Worm (Caenorhabditis elegans): ENCODE data around the gene mrpl-2.
A peak's percentile ranks its signal among the peaks of the same experiment; 100 is the strongest.

Gene mrpl-2

ce11 chrIV:772931-773330 is at the start of gene mrpl-2:
TSS of gene mrpl-2 (plus strand) at chrIV:773237.
- TF ChIP-seq nhr-12 (tag; optimal IDR thresholded peaks at IDR 0.05) (no peak), sptf-1 (tag; optimal IDR thresholded peaks at IDR 0.05) (peak; percentile 3)

DNA sequence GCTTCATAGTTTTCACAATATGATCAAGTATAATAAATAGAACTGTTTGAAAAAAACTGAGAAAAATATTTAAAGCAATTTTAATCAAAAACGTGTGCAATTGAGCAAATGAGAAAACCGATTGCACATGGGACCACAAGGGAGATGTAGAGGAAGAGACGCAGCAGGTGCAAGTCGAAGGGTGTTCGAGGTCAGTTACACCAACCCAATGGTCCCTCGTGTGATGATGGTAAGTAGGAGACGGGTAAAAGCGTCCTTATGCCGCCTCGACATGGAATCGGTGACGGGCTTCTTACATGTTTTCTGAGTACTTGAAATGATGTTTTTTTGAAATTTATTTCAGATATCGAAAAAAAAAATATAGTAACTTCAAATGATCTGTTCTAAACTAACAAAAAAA is 44.9 kb upstream of the mrpl-2 start, which contains the start of gene Y55F3C.9:
TSS of gene Y55F3C.9 (minus strand) at position 101 of the 400 bp plus-strand sequence.
- no peak for TF ChIP-seq nhr-12 (tag; optimal IDR thresholded peaks at IDR 0.05)
- no peak for TF ChIP-seq mls-2 (tag; optimal IDR thresholded peaks at IDR 0.05)
- no peak for TF ChIP-seq bed-3 (GFP tag; optimal IDR thresholded peaks at IDR 0.05)
- TF ChIP-seq elt-1 (tag; optimal IDR thresholded peaks at IDR 0.05; ENCODE audit: borderline replicate concordance, insufficient read depth), result no peak
- TF ChIP-seq elt-3 (tag; optimal IDR thresholded peaks at IDR 0.05), result no peak
- no peak for TF ChIP-seq pha-4 (tag; optimal IDR thresholded peaks at IDR 0.05)
- TF ChIP-seq tbx-8 (GFP tag; optimal IDR thresholded peaks at IDR 0.05), result no peak
- no peak for TF ChIP-seq ceh-83 (GFP tag; optimal IDR thresholded peaks at IDR 0.05)

ce11 chrIV:730937-731336 is 42.1 kb upstream of the mrpl-2 start, which contains the start of gene srt-24:
TSS of gene srt-24 (minus strand) at chrIV:731037.
- no peak for TF ChIP-seq tbx-8 (GFP tag; optimal IDR thresholded peaks at IDR 0.05)
- TF ChIP-seq elt-1 (tag; optimal IDR thresholded peaks at IDR 0.05; ENCODE audit: borderline replicate concordance, insufficient read depth), result no peak
- no peak for TF ChIP-seq ceh-83 (GFP tag; optimal IDR thresholded peaks at IDR 0.05)
- TF ChIP-seq bed-3 (GFP tag; optimal IDR thresholded peaks at IDR 0.05), result no peak
- TF ChIP-seq cnd-1 (tag; optimal IDR thresholded peaks at IDR 0.05), result no peak
- no peak for TF ChIP-seq ceh-39 (tag; optimal IDR thresholded peaks at IDR 0.05)
- no peak for TF ChIP-seq sptf-1 (tag; optimal IDR thresholded peaks at IDR 0.05)
- TF ChIP-seq M03D4.4 (tag; optimal IDR thresholded peaks at IDR 0.05), result no peak
- TF ChIP-seq ces-1 (GFP tag; optimal IDR thresholded peaks at IDR 0.05), result no peak
- TF ChIP-seq ztf-11 (tag; optimal IDR thresholded peaks at IDR 0.05), result no peak
- TF ChIP-seq mep-1 (tag; optimal IDR thresholded peaks at IDR 0.05), result no peak
- no peak for TF ChIP-seq nhr-28 (tag; optimal IDR thresholded peaks at IDR 0.05)
- no peak for TF ChIP-seq sem-2 (GFP tag; optimal IDR thresholded peaks at IDR 0.05)
- TF ChIP-seq pha-4 (tag; optimal IDR thresholded peaks at IDR 0.05), result no peak

DNA sequence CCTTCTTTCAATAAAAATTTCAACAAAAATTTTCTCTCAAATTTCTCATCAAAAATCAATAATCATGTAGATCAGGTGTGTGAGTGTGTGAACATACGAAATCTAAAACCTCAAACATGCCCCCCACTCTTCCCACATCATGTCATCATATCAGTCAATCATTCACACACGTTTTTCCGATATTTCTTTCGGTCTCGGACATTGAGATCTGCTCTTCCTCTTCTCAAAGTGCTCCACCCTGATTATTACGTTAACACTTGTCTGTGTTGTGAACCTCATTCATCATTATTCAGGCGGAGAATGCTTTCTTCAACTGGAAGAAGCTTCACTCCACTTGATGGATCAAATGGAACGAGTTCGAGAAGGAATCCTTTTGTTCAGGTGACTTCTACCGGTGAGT is 36.6 kb upstream of the mrpl-2 start, which contains the start of gene kvs-5:
TSS of gene kvs-5 (plus strand) at position 301 of the 400 bp plus-strand sequence.
- TF ChIP-seq unc-62 (GFP tag; optimal IDR thresholded peaks at IDR 0.05) (peak; percentile 79), elt-1 (tag; optimal IDR thresholded peaks at IDR 0.05; ENCODE audit: borderline replicate concordance, insufficient read depth) (no peak), lsy-2 (tag; optimal IDR thresholded peaks at IDR 0.05) (no peak), ceh-43 (GFP tag; optimal IDR thresholded peaks at IDR 0.05) (no peak)

ce11 chrIV:740674-741073 is 32.4 kb upstream of the mrpl-2 start:
- TF ChIP-seq ceh-43 (GFP tag; optimal IDR thresholded peaks at IDR 0.05), result no peak
- no peak for TF ChIP-seq flh-1 (GFP tag; optimal IDR thresholded peaks at IDR 0.05)
- peak; percentile 17 for TF ChIP-seq nhr-2 (tag; optimal IDR thresholded peaks at IDR 0.05)
- no peak for TF ChIP-seq pha-4 (tag; optimal IDR thresholded peaks at IDR 0.05)
- TF ChIP-seq mab-5 (tag; optimal IDR thresholded peaks at IDR 0.05), result peak; percentile 80
- TF ChIP-seq unc-120 (tag; optimal IDR thresholded peaks at IDR 0.05; ENCODE audit: poor library complexity, severe bottlenecking), result peak; percentile 41
- TF ChIP-seq sptf-1 (tag; optimal IDR thresholded peaks at IDR 0.05), result no peak
- no peak for TF ChIP-seq ceh-39 (tag; optimal IDR thresholded peaks at IDR 0.05)
- peak; percentile 95 for TF ChIP-seq unc-62 (GFP tag; optimal IDR thresholded peaks at IDR 0.05)
- TF ChIP-seq ham-2 (GFP tag; optimal IDR thresholded peaks at IDR 0.05), result no peak
- TF ChIP-seq hlh-1 (tag; optimal IDR thresholded peaks at IDR 0.05), result peak; percentile 78
- no peak for TF ChIP-seq ztf-11 (tag; optimal IDR thresholded peaks at IDR 0.05)
- TF ChIP-seq ces-1 (GFP tag; optimal IDR thresholded peaks at IDR 0.05), result peak; percentile 48

DNA sequence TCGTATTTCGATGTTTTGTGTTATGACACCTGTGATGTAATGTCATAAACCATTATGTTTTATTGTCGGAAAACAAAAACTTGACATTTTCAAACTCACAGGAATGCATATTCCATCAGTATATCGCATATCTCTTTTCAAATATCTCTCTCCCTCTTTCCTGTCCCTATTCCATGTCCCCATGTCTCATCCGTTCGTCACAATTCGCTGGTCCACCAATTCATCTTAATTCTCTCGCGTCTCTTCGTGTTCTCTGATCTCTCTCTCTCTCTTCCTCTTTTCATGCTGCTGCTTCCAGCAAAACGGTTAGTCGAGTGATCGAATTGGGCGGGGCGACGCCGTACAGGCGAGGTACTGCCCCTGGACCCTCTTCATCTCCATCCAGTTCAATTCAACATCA is 31.2 kb upstream of the mrpl-2 start:
- TF ChIP-seq unc-62 (GFP tag; optimal IDR thresholded peaks at IDR 0.05) (peak; percentile 53), mls-2 (tag; optimal IDR thresholded peaks at IDR 0.05) (no peak)

ce11 chrIV:746333-746732 is 26.7 kb upstream of the mrpl-2 start:
- TF ChIP-seq lin-32 (GFP tag; optimal IDR thresholded peaks at IDR 0.05) (no peak), ceh-83 (GFP tag; optimal IDR thresholded peaks at IDR 0.05) (no peak), cnd-1 (tag; optimal IDR thresholded peaks at IDR 0.05) (no peak), lin-13 (tag; optimal IDR thresholded peaks at IDR 0.05) (no peak), blmp-1 (tag; optimal IDR thresholded peaks at IDR 0.05) (no peak), elt-1 (tag; optimal IDR thresholded peaks at IDR 0.05; ENCODE audit: borderline replicate concordance, insufficient read depth) (no peak), drap-1 (GFP tag; optimal IDR thresholded peaks at IDR 0.05) (no peak), ces-1 (GFP tag; optimal IDR thresholded peaks at IDR 0.05) (no peak), nhr-76 (tag; optimal IDR thresholded peaks at IDR 0.05) (no peak), nhr-2 (tag; optimal IDR thresholded peaks at IDR 0.05) (no peak), unc-120 (tag; optimal IDR thresholded peaks at IDR 0.05; ENCODE audit: poor library complexity, severe bottlenecking) (no peak), nhr-28 (tag; optimal IDR thresholded peaks at IDR 0.05) (no peak), unc-39 (tag; optimal IDR thresholded peaks at IDR 0.05) (no peak), zip-8 (tag; optimal IDR thresholded peaks at IDR 0.05) (no peak), ham-2 (GFP tag; optimal IDR thresholded peaks at IDR 0.05) (no peak), M03D4.4 (tag; optimal IDR thresholded peaks at IDR 0.05) (no peak), mab-5 (tag; optimal IDR thresholded peaks at IDR 0.05) (no peak), flh-1 (GFP tag; optimal IDR thresholded peaks at IDR 0.05) (no peak), nhr-237 (tag; optimal IDR thresholded peaks at IDR 0.05) (no peak)

All from whole organism, mixed stage, embryonic.